Fruit fly (Drosophila melanogaster): Measurements from ENCODE around the gene Kcmf1.

Gene Kcmf1

DNA sequence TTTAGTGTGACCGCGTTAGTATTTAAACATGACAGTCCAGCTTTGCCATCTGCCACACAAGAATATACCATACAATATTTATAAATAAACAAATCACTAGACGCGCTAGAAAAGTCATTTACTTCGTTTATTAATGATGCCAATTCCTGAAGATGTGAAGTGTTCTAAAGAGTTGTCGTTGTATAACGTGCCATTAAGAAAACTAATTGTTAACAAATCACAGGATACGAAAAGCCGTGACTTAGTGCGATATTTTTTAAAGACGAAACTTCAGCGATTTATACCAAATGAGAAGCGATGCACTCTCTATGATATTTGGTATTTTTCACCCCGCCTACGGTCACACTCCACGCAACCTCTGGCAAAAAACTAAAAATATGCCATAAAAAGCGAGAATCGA lies 24.7 kb upstream of the Kcmf1 start, which contains the start of gene neur (continued):
- TF ChIP-seq fd64A (GFP tag; optimal IDR thresholded peaks at IDR 0.05): no peak
- peak; percentile 33 for TF ChIP-seq grn (GFP tag; optimal IDR thresholded peaks at IDR 0.05)
- TF ChIP-seq Pdp1 (GFP tag; optimal IDR thresholded peaks at IDR 0.05): peak in 1 of 2 experiments; percentile 47
- TF ChIP-seq tup (GFP tag; optimal IDR thresholded peaks at IDR 0.05): no peak
- no peak for TF ChIP-seq ac (GFP tag; optimal IDR thresholded peaks at IDR 0.05)
- TF ChIP-seq Fer3 (tag; optimal IDR thresholded peaks at IDR 0.05): no peak
- TF ChIP-seq gem (tag; optimal IDR thresholded peaks at IDR 0.05): peak; percentile 38
- peak; percentile 17 for TF ChIP-seq CG4820 (GFP tag; optimal IDR thresholded peaks at IDR 0.05)
- no peak for TF ChIP-seq CG8944 (GFP tag; optimal IDR thresholded peaks at IDR 0.05)
- TF ChIP-seq Vsx1 (GFP tag; optimal IDR thresholded peaks at IDR 0.05): no peak
- no peak for TF ChIP-seq TFAM (GFP tag; optimal IDR thresholded peaks at IDR 0.05)
- no peak for TF ChIP-seq NC2α (GFP tag; optimal IDR thresholded peaks at IDR 0.05)
- peak; percentile 23 for TF ChIP-seq CG13424 (tag; optimal IDR thresholded peaks at IDR 0.05)
- no peak for TF ChIP-seq CG16863 (GFP tag; optimal IDR thresholded peaks at IDR 0.05)
- 0 out of 2 replicates have a peak, but pooled peaks have one; percentile 18 for TF ChIP-seq hbn (GFP tag; IDR thresholded peaks at IDR 0.05; ENCODE audit: partially characterized antibody)
- peak; percentile 53; the same call in 1 of the 3 replicates for TF ChIP-seq vnd (GFP tag; IDR thresholded peaks at IDR 0.05; ENCODE audit: partially characterized antibody)
- TF ChIP-seq CG9727 (GFP tag; optimal IDR thresholded peaks at IDR 0.05): peak; percentile 69
- TF ChIP-seq esg (GFP tag; conservative IDR thresholded peaks at IDR 0.05): no peak
- no peak for TF ChIP-seq ro (GFP tag; IDR thresholded peaks at IDR 0.05)
- TF ChIP-seq CG10565 (GFP tag; optimal IDR thresholded peaks at IDR 0.05): no peak
- no peak for TF ChIP-seq otp (GFP tag; IDR thresholded peaks at IDR 0.05)
- no peak for TF ChIP-seq CG6854 (GFP tag; optimal IDR thresholded peaks at IDR 0.05)
- peak; percentile 36 for TF ChIP-seq CG2129 (GFP tag; IDR thresholded peaks at IDR 0.05; ENCODE audit: partially characterized antibody)
- peak; percentile 57 for TF ChIP-seq CG10147 (GFP tag; optimal IDR thresholded peaks at IDR 0.05)
- no peak for TF ChIP-seq tna (GFP tag; IDR thresholded peaks at IDR 0.05; ENCODE audit: partially characterized antibody)
- TF ChIP-seq CG11456 (GFP tag; IDR thresholded peaks at IDR 0.05): no peak
- TF ChIP-seq CG7745 (tag; optimal IDR thresholded peaks at IDR 0.05): no peak
- no peak for TF ChIP-seq repo (GFP tag; optimal IDR thresholded peaks at IDR 0.05)
- no peak for TF ChIP-seq toy (GFP tag; IDR thresholded peaks at IDR 0.05)
- TF ChIP-seq HmgD (GFP tag; optimal IDR thresholded peaks at IDR 0.05): peak; percentile 19
- 0 out of 2 replicates have a peak, but pooled peaks have one; percentile 8 for TF ChIP-seq CG9215 (GFP tag; IDR thresholded peaks at IDR 0.05)
- peak; percentile 57 for TF ChIP-seq MBD-R2 (GFP tag; IDR thresholded peaks at IDR 0.05)
- TF ChIP-seq CG8765 (GFP tag; IDR thresholded peaks at IDR 0.05): no peak
- TF ChIP-seq CG18619 (GFP tag; optimal IDR thresholded peaks at IDR 0.05): peak; percentile 25
- TF ChIP-seq jumu (GFP tag; optimal IDR thresholded peaks at IDR 0.05): peak; percentile 13
- no peak for TF ChIP-seq Drgx (GFP tag; IDR thresholded peaks at IDR 0.05)
- TF ChIP-seq Sin3A (optimal IDR thresholded peaks at IDR 0.05): peak; percentile 88
- TF ChIP-seq HLH54F (GFP tag; optimal IDR thresholded peaks at IDR 0.05): peak; percentile 17
- TF ChIP-seq Nf-YB (GFP tag; optimal IDR thresholded peaks at IDR 0.05): peak; percentile 23
- TF ChIP-seq CG3847 (GFP tag; IDR thresholded peaks at IDR 0.05): peak; percentile 29
- peak; percentile 45 for TF ChIP-seq CG12391 (tag; optimal IDR thresholded peaks at IDR 0.05)
- no peak for TF ChIP-seq gsb (GFP tag; IDR thresholded peaks at IDR 0.05)
- TF ChIP-seq sqz (GFP tag; optimal IDR thresholded peaks at IDR 0.05): no peak
- no peak for TF ChIP-seq H2.0 (GFP tag; IDR thresholded peaks at IDR 0.05)
- TF ChIP-seq lbe (GFP tag; optimal IDR thresholded peaks at IDR 0.05): no peak
- TF ChIP-seq Gug (GFP tag; IDR thresholded peaks at IDR 0.05): no peak
- no peak for TF ChIP-seq Hmx (GFP tag; optimal IDR thresholded peaks at IDR 0.05)
- TF ChIP-seq Oli (tag; optimal IDR thresholded peaks at IDR 0.05): no peak
- peak; percentile 65; the same call in 2 of the 3 replicates for TF ChIP-seq HLH4C (GFP tag; IDR thresholded peaks at IDR 0.05; ENCODE audit: partially characterized antibody)
- no peak for TF ChIP-seq CG14050 (GFP tag; IDR thresholded peaks at IDR 0.05)
- no peak for TF ChIP-seq Hey (tag; optimal IDR thresholded peaks at IDR 0.05)
